Worm (Caenorhabditis elegans) whole organism, L3 larva: ENCODE data around the gene CD4.8.
A peak's percentile ranks its signal among the peaks of the same experiment; 100 is the strongest.

Experiments used
- ZK546.5 ChIP-seq: sonication (generic microtip); optimal IDR thresholded peaks from 2 replicates; lab custom pipeline; 2017; ENCODE audit warnings: missing biosample characterization, missing genetic modification characterization
- aly-2 ChIP-seq: fragments of 150-350 bp; optimal IDR thresholded peaks from 2 replicates; lab custom pipeline; 2014; ENCODE audit warnings: missing biosample characterization, missing genetic modification characterization
- ama-1 ChIP-seq: fragments of 150-350 bp; optimal IDR thresholded peaks from 2 replicates; lab custom pipeline; 2018
- ceh-16 ChIP-seq: sonication (generic microtip); optimal IDR thresholded peaks from 2 replicates; lab custom pipeline; 2017; ENCODE audit warnings: missing biosample characterization, missing genetic modification characterization
- ceh-28 ChIP-seq: fragments of 150-350 bp; optimal IDR thresholded peaks from 2 replicates; lab custom pipeline; 2014; ENCODE audit warnings: missing biosample characterization, missing genetic modification reagents, missing genetic modification characterization
- ceh-82 ChIP-seq: fragments of 150-350 bp; optimal IDR thresholded peaks from 2 replicates; lab custom pipeline; 2014; ENCODE audit warnings: missing biosample characterization, missing genetic modification characterization
- ceh-9 ChIP-seq: sonication (generic microtip); optimal IDR thresholded peaks from 2 replicates; lab custom pipeline; 2018; ENCODE audit warnings: missing biosample characterization, missing genetic modification characterization
- daf-12 ChIP-seq: fragments of 150-350 bp; optimal IDR thresholded peaks from 2 replicates; lab custom pipeline; 2014; ENCODE audit warnings: missing biosample characterization, missing genetic modification reagents, missing genetic modification characterization
- egl-27 ChIP-seq: sonication (generic microtip); optimal IDR thresholded peaks from 4 replicates; lab custom pipeline; 2017; ENCODE audit warnings: missing biosample characterization, missing genetic modification reagents, missing genetic modification characterization
- egl-5 ChIP-seq: fragments of 150-350 bp; optimal IDR thresholded peaks from 2 replicates; lab custom pipeline; 2017; ENCODE audit warnings: missing biosample characterization, missing genetic modification reagents, missing genetic modification characterization, inconsistent platforms
- elt-1 ChIP-seq: fragments of 150-350 bp; optimal IDR thresholded peaks from 2 replicates; lab custom pipeline; 2014; ENCODE audit warnings: missing biosample characterization, missing genetic modification characterization
- elt-2 ChIP-seq: sonication (generic microtip); optimal IDR thresholded peaks from 2 replicates; lab custom pipeline; 2016; ENCODE audit warnings: missing genetic modification reagents, mild to moderate bottlenecking, missing genetic modification characterization, missing compliant biosample characterization
- elt-3 ChIP-seq, 3 experiments: fragments of 150-350 bp in 1 of 3; sonication (generic microtip) in 2 of 3; optimal IDR thresholded peaks; 2 replicates in 2 of 3; 4 replicates in 1 of 3; lab custom pipeline; 2014 to 2017; ENCODE audit warnings: missing biosample characterization in 3 of 3, missing genetic modification characterization in 3 of 3
- eor-1 ChIP-seq, 2 experiments: fragments of 150-350 bp; optimal IDR thresholded peaks; 2 replicates each; lab custom pipeline; 2014 to 2018; ENCODE audit warnings: missing biosample characterization in 2 of 2, missing genetic modification characterization in 2 of 2
- fkh-10 ChIP-seq: sonication (generic microtip); optimal IDR thresholded peaks from 2 replicates; lab custom pipeline; 2017; ENCODE audit warnings: missing biosample characterization, missing genetic modification reagents, missing genetic modification characterization
- fkh-2 ChIP-seq: fragments of 150-350 bp; optimal IDR thresholded peaks from 2 replicates; lab custom pipeline; 2014; ENCODE audit warnings: missing biosample characterization, missing genetic modification reagents, missing genetic modification characterization
- fos-1 ChIP-seq: fragments of 150-350 bp; optimal IDR thresholded peaks from 2 replicates; lab custom pipeline; 2014; ENCODE audit warnings: missing biosample characterization, missing genetic modification characterization
- hmg-11 ChIP-seq: sonication (generic microtip); optimal IDR thresholded peaks from 2 replicates; lab custom pipeline; 2016; ENCODE audit warnings: missing genetic modification characterization, missing compliant biosample characterization
- jun-1 ChIP-seq: fragments of 150-350 bp; optimal IDR thresholded peaks from 2 replicates; lab custom pipeline; 2014; ENCODE audit warnings: missing biosample characterization, missing genetic modification reagents, missing genetic modification characterization
- lin-15B ChIP-seq: fragments of 150-350 bp; optimal IDR thresholded peaks from 2 replicates; lab custom pipeline; 2014; ENCODE audit warnings: missing biosample characterization, missing genetic modification characterization
- lin-39 ChIP-seq: fragments of 150-350 bp; optimal IDR thresholded peaks from 2 replicates; lab custom pipeline; 2018; ENCODE audit warnings: missing biosample characterization, missing genetic modification reagents, missing genetic modification characterization
- mdl-1 ChIP-seq: fragments of 150-350 bp; optimal IDR thresholded peaks from 2 replicates; lab custom pipeline; 2014; ENCODE audit warnings: missing biosample characterization, missing genetic modification characterization
- mml-1 ChIP-seq: fragments of 150-350 bp; sonication (generic microtip); optimal IDR thresholded peaks from 3 replicates; lab custom pipeline; 2014; ENCODE audit warnings: missing biosample characterization, missing genetic modification characterization
- nfya-1 ChIP-seq: sonication (generic microtip); optimal IDR thresholded peaks from 2 replicates; lab custom pipeline; 2017; ENCODE audit warnings: missing genetic modification characterization, mild to moderate bottlenecking, missing compliant biosample characterization, antibody characterized with exemption, moderate library complexity; ENCODE audit not compliant: insufficient read depth
- nhr-23 ChIP-seq: fragments of 150-350 bp; optimal IDR thresholded peaks from 2 replicates; lab custom pipeline; 2014; ENCODE audit warnings: missing biosample characterization, missing genetic modification reagents, missing genetic modification characterization
- nhr-237 ChIP-seq: fragments of 150-350 bp; optimal IDR thresholded peaks from 2 replicates; lab custom pipeline; 2014; ENCODE audit warnings: missing biosample characterization, missing genetic modification characterization
- nhr-67 ChIP-seq: fragments of 150-350 bp; optimal IDR thresholded peaks from 2 replicates; lab custom pipeline; 2014; ENCODE audit warnings: missing biosample characterization, missing genetic modification characterization
- nhr-76 ChIP-seq: fragments of 150-350 bp; sonication (generic microtip); optimal IDR thresholded peaks from 5 replicates; lab custom pipeline; 2014; ENCODE audit warnings: missing biosample characterization, missing genetic modification characterization
- pha-4 ChIP-seq: fragments of 150-350 bp; optimal IDR thresholded peaks from 2 replicates; lab custom pipeline; 2014; ENCODE audit warnings: missing biosample characterization, missing genetic modification reagents, missing genetic modification characterization
- pqm-1 ChIP-seq: fragments of 150-350 bp; optimal IDR thresholded peaks from 2 replicates; lab custom pipeline; 2017; ENCODE audit warnings: missing biosample characterization, missing genetic modification characterization, inconsistent platforms
- tbx-2 ChIP-seq: sonication (generic microtip); optimal IDR thresholded peaks from 2 replicates; lab custom pipeline; 2016; ENCODE audit warnings: mild to moderate bottlenecking, missing genetic modification characterization, missing compliant biosample characterization
- unc-62 ChIP-seq: fragments of 150-350 bp; sonication (generic microtip); optimal IDR thresholded peaks from 4 replicates; lab custom pipeline; 2014; ENCODE audit warnings: missing biosample characterization, missing genetic modification reagents, missing genetic modification characterization
- ztf-4 ChIP-seq: fragments of 150-350 bp; optimal IDR thresholded peaks from 2 replicates; lab custom pipeline; 2014; ENCODE audit warnings: missing biosample characterization, missing genetic modification characterization

Gene CD4.8

ce11 chrV:5601263-5601662 lies at the start of gene CD4.8:
Gene CD4.8, minus strand, starts transcription at chrV:5601363.
- no peak for TF ChIP-seq nfya-1 (tag; lab: Kevin White, UChicago)
- TF ChIP-seq mml-1 (tag; lab: Kevin White, UChicago) = no peak
- no peak for TF ChIP-seq fos-1 (tag; lab: Kevin White, UChicago)
- TF ChIP-seq ceh-9 (tag; lab: Kevin White, UChicago) = no peak
- no peak for TF ChIP-seq pha-4 (tag; lab: Kevin White, UChicago)
- TF ChIP-seq nhr-67 (tag; lab: Kevin White, UChicago) = no peak
- TF ChIP-seq nhr-23 (tag; lab: Kevin White, UChicago) = no peak
- TF ChIP-seq aly-2 (tag; lab: Kevin White, UChicago) = no peak
- TF ChIP-seq elt-1 (tag; lab: Kevin White, UChicago) = no peak
- TF ChIP-seq eor-1 (tag; optimal IDR thresholded peaks at IDR 0.05; lab: Kevin White, UChicago) = no peak
- no peak for TF ChIP-seq ceh-28 (tag; lab: Kevin White, UChicago)
- no peak for TF ChIP-seq hmg-11
- TF ChIP-seq ztf-4 = no peak

- TF ChIP-seq daf-12 (tag; lab: Kevin White, UChicago) = no peak
- TF ChIP-seq unc-62 = no peak
- TF ChIP-seq elt-3 (tag; optimal IDR thresholded peaks at IDR 0.05; lab: Kevin White, UChicago) = no peak
- no peak for TF ChIP-seq mml-1 (tag; lab: Kevin White, UChicago)
- TF ChIP-seq ztf-4 = no peak
- TF ChIP-seq pha-4 (tag; lab: Kevin White, UChicago) = no peak
- no peak for TF ChIP-seq nhr-23 (tag; lab: Kevin White, UChicago)
- TF ChIP-seq ceh-82 (tag; lab: Kevin White, UChicago) = no peak
- peak; percentile 41 for TF ChIP-seq pqm-1 (tag; lab: Kevin White, UChicago)
- TF ChIP-seq elt-1 (tag; lab: Kevin White, UChicago) = no peak
- TF ChIP-seq fkh-10 (GFP tag; lab: Kevin White, UChicago) = no peak
- peak; percentile 72 for TF ChIP-seq elt-2 (tag; lab: Kevin White, UChicago)
- TF ChIP-seq ceh-16 (tag; lab: Kevin White, UChicago) = no peak
- TF ChIP-seq egl-27 (tag; lab: Kevin White, UChicago) = no peak
- TF ChIP-seq lin-15B = no peak
- no peak for TF ChIP-seq egl-5 (tag; lab: Kevin White, UChicago)
These were observed 46.2 kb upstream of the CD4.8 start, which contains the start of gene C14C11.4 for ce11 chrV:5647359-5647758. Gene C14C11.4, plus strand, starts transcription at chrV:5647610.

- TF ChIP-seq ceh-16 (tag; lab: Kevin White, UChicago) (no peak), egl-5 (tag; lab: Kevin White, UChicago) (no peak), aly-2 (tag; lab: Kevin White, UChicago) (no peak), ama-1 (lab: Kevin White, UChicago) (no peak), pqm-1 (tag; lab: Kevin White, UChicago) (no peak), fkh-2 (tag; lab: Kevin White, UChicago) (no peak), tbx-2 (tag; lab: Kevin White, UChicago) (no peak), elt-1 (tag; lab: Kevin White, UChicago) (no peak), egl-27 (tag; lab: Kevin White, UChicago) (no peak), ZK546.5 (tag; lab: Kevin White, UChicago) (no peak), ceh-28 (tag; lab: Kevin White, UChicago) (no peak), lin-39 (no peak), fos-1 (tag; lab: Kevin White, UChicago) (no peak), fkh-10 (GFP tag; lab: Kevin White, UChicago) (no peak), mdl-1 (no peak), eor-1 (tag; optimal IDR thresholded peaks at IDR 0.05; lab: Kevin White, UChicago) (no peak), nhr-76 (tag; lab: Kevin White, UChicago) (no peak)
- TF ChIP-seq, all 47 proteins: peak for 0
These were observed 43.0 kb upstream of the CD4.8 start, which contains the start of gene srx-117 for ce11 chrV:5644171-5644570. Gene srx-117, plus strand, starts transcription at chrV:5644471.

- peak; percentile 27 for TF ChIP-seq lin-15B
These were observed 38.9 kb upstream of the CD4.8 start for ce11 chrV:5640072-5640471.

- TF ChIP-seq eor-1 (tag; optimal IDR thresholded peaks at IDR 0.05; lab: Kevin White, UChicago) (no peak), daf-12 (tag; lab: Kevin White, UChicago) (no peak), ceh-16 (tag; lab: Kevin White, UChicago) (no peak), ceh-9 (tag; lab: Kevin White, UChicago) (no peak), nhr-237 (no peak), ZK546.5 (tag; lab: Kevin White, UChicago) (no peak), aly-2 (tag; lab: Kevin White, UChicago) (no peak), pha-4 (tag; lab: Kevin White, UChicago) (no peak), elt-2 (tag; lab: Kevin White, UChicago) (peak; percentile 82), elt-3 (tag; optimal IDR thresholded peaks at IDR 0.05; lab: Kevin White, UChicago) (no peak), ztf-4 (no peak), nhr-67 (tag; lab: Kevin White, UChicago) (no peak), fkh-2 (tag; lab: Kevin White, UChicago) (no peak), lin-39 (no peak), pqm-1 (tag; lab: Kevin White, UChicago) (peak; percentile 38), nfya-1 (tag; lab: Kevin White, UChicago) (no peak), jun-1 (tag; lab: Kevin White, UChicago) (no peak)
These were observed 33.3 kb upstream of the CD4.8 start for ce11 chrV:5634445-5634844.
